Worm (Caenorhabditis elegans) whole organism, L4 larva: Measurements from ENCODE around the gene T05A8.1.
A peak's percentile ranks its signal among the peaks of the same experiment; 100 is the strongest.
"Not testable (repeated sequence)": the region's sequence is repeated elsewhere in the genome, so short reads cannot be mapped to it uniquely, and the experiment has no call there.

ENCODE experiments used
- F49E8.2 ChIP-seq: sonication (generic microtip); optimal IDR thresholded peaks from 2 replicates; lab custom pipeline; 2016; ENCODE audit warnings: missing compliant biosample characterization, mild to moderate bottlenecking, missing genetic modification characterization, borderline replicate concordance
- T20F7.1 ChIP-seq: fragments of 200-800 bp; sonication (Bioruptor generic); optimal IDR thresholded peaks from 2 replicates; lab custom pipeline; 2018; ENCODE audit warnings: mild to moderate bottlenecking, missing genetic modification characterization, missing compliant biosample characterization
- Y5F2A.4 ChIP-seq: fragments of 200-800 bp; sonication (Bioruptor generic); optimal IDR thresholded peaks from 2 replicates; lab custom pipeline; 2018; ENCODE audit warnings: mild to moderate bottlenecking, missing genetic modification characterization, missing compliant biosample characterization
- ZK546.5 ChIP-seq, 2 experiments: sonication (generic microtip); optimal IDR thresholded peaks; 2 replicates each; lab custom pipeline; 2017; ENCODE audit warnings: missing biosample characterization in 2 of 2, missing genetic modification characterization in 2 of 2
- aha-1 ChIP-seq: fragments of 150-350 bp; peaks from one replicate; lab custom pipeline; 2014; ENCODE audit warnings: missing biosample characterization, missing genetic modification characterization
- ceh-44 ChIP-seq: fragments of 200-800 bp; sonication (Bioruptor generic); IDR thresholded peaks from 2 replicates; pipeline ENCODE4 v1.3.6; 2022; ENCODE audit warnings: missing genetic modification reagents, missing genetic modification characterization, missing compliant biosample characterization
- ceh-62 ChIP-seq: sonication (generic microtip); optimal IDR thresholded peaks from 2 replicates; lab custom pipeline; 2017; ENCODE audit warnings: missing biosample characterization, missing genetic modification characterization
- ces-1 ChIP-seq: fragments of 150-350 bp; sonication (generic microtip); optimal IDR thresholded peaks from 4 replicates; lab custom pipeline; 2014; ENCODE audit warnings: missing biosample characterization, missing genetic modification reagents, missing genetic modification characterization
- dmd-6 ChIP-seq: fragments of 200-800 bp; sonication (Bioruptor generic); IDR thresholded peaks from 2 replicates; pipeline ENCODE4 v1.3.6; 2022; ENCODE audit warnings: missing genetic modification reagents, missing genetic modification characterization, missing compliant biosample characterization
- dve-1 ChIP-seq: sonication (generic microtip); optimal IDR thresholded peaks from 2 replicates; lab custom pipeline; 2017; ENCODE audit warnings: antibody characterized with exemption, mild to moderate bottlenecking, missing genetic modification characterization, missing compliant biosample characterization; ENCODE audit not compliant: insufficient read depth
- egl-43 ChIP-seq: fragments of 200-800 bp; sonication (Bioruptor generic); IDR thresholded peaks from 2 replicates; pipeline ENCODE4 v1.3.6; 2022; ENCODE audit warnings: missing genetic modification reagents, missing genetic modification characterization, missing compliant biosample characterization
- gei-8 ChIP-seq: fragments of 200-800 bp; sonication (Bioruptor generic); optimal IDR thresholded peaks from 2 replicates; lab custom pipeline; 2018; ENCODE audit warnings: mild to moderate bottlenecking, missing genetic modification characterization, missing compliant biosample characterization
- hlh-11 ChIP-seq: fragments of 200-800 bp; sonication (Bioruptor generic); optimal IDR thresholded peaks from 2 replicates; lab custom pipeline; 2018; ENCODE audit warnings: mild to moderate bottlenecking, missing genetic modification characterization, missing compliant biosample characterization
- hlh-30 ChIP-seq: sonication (generic microtip); optimal IDR thresholded peaks from 2 replicates; lab custom pipeline; 2017; ENCODE audit warnings: antibody characterized with exemption, mild to moderate bottlenecking, missing genetic modification characterization, missing compliant biosample characterization; ENCODE audit not compliant: insufficient read depth
- lim-7 ChIP-seq: fragments of 200-800 bp; sonication (Bioruptor generic); IDR thresholded peaks from 2 replicates; pipeline ENCODE4 v1.3.6; 2022; ENCODE audit warnings: missing genetic modification characterization, missing compliant biosample characterization
- lin-1 ChIP-seq: fragments of 200-800 bp; sonication (Bioruptor generic); IDR thresholded peaks from 2 replicates; pipeline ENCODE4 v1.3.6; 2022; ENCODE audit warnings: missing genetic modification reagents, missing genetic modification characterization, missing compliant biosample characterization
- lin-38 ChIP-seq: fragments of 200-800 bp; sonication (Bioruptor generic); IDR thresholded peaks from 2 replicates; pipeline ENCODE4 v1.3.6; 2022; ENCODE audit warnings: missing genetic modification reagents, missing genetic modification characterization, missing compliant biosample characterization
- mdt-29 ChIP-seq: fragments of 200-800 bp; sonication (Bioruptor generic); IDR thresholded peaks from 2 replicates; pipeline ENCODE4 v1.3.6; 2022; ENCODE audit warnings: missing genetic modification reagents, missing genetic modification characterization, missing compliant biosample characterization
- mep-1 ChIP-seq: fragments of 150-350 bp; sonication (generic microtip); optimal IDR thresholded peaks from 3 replicates; lab custom pipeline; 2014; ENCODE audit warnings: missing biosample characterization, missing genetic modification characterization
- nhr-10 ChIP-seq: fragments of 150-350 bp; optimal IDR thresholded peaks from 2 replicates; lab custom pipeline; 2014; ENCODE audit warnings: missing biosample characterization, missing genetic modification characterization
- nhr-102 ChIP-seq: sonication (generic microtip); optimal IDR thresholded peaks from 2 replicates; lab custom pipeline; 2016; ENCODE audit warnings: mild to moderate bottlenecking, missing genetic modification characterization, moderate library complexity, missing compliant biosample characterization
- nhr-111 ChIP-seq: fragments of 200-800 bp; sonication (Bioruptor generic); optimal IDR thresholded peaks from 2 replicates; lab custom pipeline; 2018; ENCODE audit warnings: mild to moderate bottlenecking, missing genetic modification characterization, missing compliant biosample characterization
- nhr-28 ChIP-seq: fragments of 150-350 bp; optimal IDR thresholded peaks from 2 replicates; lab custom pipeline; 2014; ENCODE audit warnings: missing biosample characterization, missing genetic modification characterization
- nhr-48 ChIP-seq: sonication (generic microtip); optimal IDR thresholded peaks from 2 replicates; lab custom pipeline; 2016; ENCODE audit warnings: mild to moderate bottlenecking, missing genetic modification characterization, missing compliant biosample characterization
- nhr-77 ChIP-seq: fragments of 150-350 bp; optimal IDR thresholded peaks from 2 replicates; lab custom pipeline; 2014; ENCODE audit warnings: missing biosample characterization, missing genetic modification characterization
- php-3 ChIP-seq: fragments of 200-800 bp; sonication (Bioruptor generic); IDR thresholded peaks from 2 replicates; pipeline ENCODE4 v1.3.6; 2022; ENCODE audit warnings: missing genetic modification reagents, missing genetic modification characterization, missing compliant biosample characterization
- pqm-1 ChIP-seq: sonication (generic microtip); optimal IDR thresholded peaks from 2 replicates; lab custom pipeline; 2017; ENCODE audit warnings: missing biosample characterization, missing genetic modification characterization
- snpc-1.2 ChIP-seq: fragments of 200-800 bp; sonication (Bioruptor generic); IDR thresholded peaks from 2 replicates; pipeline ENCODE4 v1.3.6; 2022; ENCODE audit warnings: missing genetic modification reagents, missing genetic modification characterization, missing compliant biosample characterization
- snpc-4 ChIP-seq: fragments of 150-350 bp; optimal IDR thresholded peaks from 2 replicates; lab custom pipeline; 2014; ENCODE audit warnings: missing biosample characterization, missing genetic modification characterization
- unc-130 ChIP-seq: sonication (generic microtip); optimal IDR thresholded peaks from 2 replicates; lab custom pipeline; 2016; ENCODE audit warnings: missing genetic modification reagents, missing genetic modification characterization, missing compliant biosample characterization
- zip-2 ChIP-seq: fragments of 150-350 bp; optimal IDR thresholded peaks from 2 replicates; lab custom pipeline; 2014; ENCODE audit warnings: missing biosample characterization, missing genetic modification characterization
- ztf-11 ChIP-seq: fragments of 150-350 bp; optimal IDR thresholded peaks from 2 replicates; lab custom pipeline; 2014; ENCODE audit warnings: missing biosample characterization, missing genetic modification characterization

The T05A8.1 gene

ce11 chrII:2684208-2684607 lies 25.6 kb downstream of the T05A8.1 start, which contains the start of gene ceh-87:
Gene ceh-87 (minus strand): TSS chrII:2684308.
- TF ChIP-seq snpc-4 (tag; lab: Kevin White, UChicago) (no peak), gei-8 (GFP tag; lab: Kevin White, UChicago) (no peak), snpc-1.2 (no peak), ceh-44 (GFP tag; lab: Robert Waterston, UW) (no peak), hlh-30 (tag; lab: Kevin White, UChicago) (no peak), ztf-11 (tag; lab: Kevin White, UChicago) (no peak), unc-130 (no peak), dve-1 (tag; lab: Kevin White, UChicago) (no peak), aha-1 (no peak)

ce11 chrII:2681118-2681517 lies 28.7 kb downstream of the T05A8.1 start, which contains the start of gene F34D6.1:
Gene F34D6.1 (minus strand): TSS chrII:2681218.
- TF ChIP-seq aha-1 (peak; percentile 36), ZK546.5 (tag; optimal IDR thresholded peaks at IDR 0.05; lab: Kevin White, UChicago) (no peak)

ce11 chrII:2677534-2678168 lies 32.2 kb downstream of the T05A8.1 start, which contains the start of gene F22E5.17:
Gene F22E5.17 (plus strand): TSS chrII:2678041.
- TF ChIP-seq F49E8.2 (tag; lab: Kevin White, UChicago), result no peak
- no peak for TF ChIP-seq ceh-62 (tag; lab: Kevin White, UChicago)
- peak; percentile 63 for TF ChIP-seq hlh-11 (tag; lab: Kevin White, UChicago)
- peak; percentile 92 for TF ChIP-seq dmd-6 (GFP tag; lab: Robert Waterston, UW)
- no peak for TF ChIP-seq zip-2 (tag; lab: Kevin White, UChicago)
- TF ChIP-seq pqm-1 (tag; lab: Kevin White, UChicago), result peak; percentile 94
- 0 out of 2 replicates have a peak, but pooled peaks have one; percentile 41 for TF ChIP-seq egl-43 (GFP tag; lab: Robert Waterston, UW)
- TF ChIP-seq nhr-77 (tag; lab: Kevin White, UChicago), result peak; percentile 7
- TF ChIP-seq nhr-102 (tag; lab: Kevin White, UChicago), result peak; percentile 22
- peak; percentile 48; the same call in 1 of the 2 replicates for TF ChIP-seq php-3 (GFP tag; lab: Robert Waterston, UW)
- peak; percentile 88 for TF ChIP-seq nhr-28
- 0 out of 2 replicates have a peak, but pooled peaks have one; percentile 12 for TF ChIP-seq lin-1 (GFP tag; lab: Robert Waterston, UW)
- TF ChIP-seq nhr-111, result no peak
- TF ChIP-seq Y5F2A.4, result no peak
- TF ChIP-seq mdt-29 (GFP tag; lab: Robert Waterston, UW), result no peak
- peak; percentile 33 for TF ChIP-seq nhr-48
- no peak for TF ChIP-seq nhr-10 (tag; lab: Kevin White, UChicago)
- TF ChIP-seq, all 104 proteins: peak for 10

ce11 chrII:2673534-2673933 lies 36.3 kb downstream of the T05A8.1 start, which contains the start of the genes F22E5.20 and F22E5.1:
Gene F22E5.20 (minus strand): TSS chrII:2673634.
Gene F22E5.1 (plus strand): TSS chrII:2673775.
- TF ChIP-seq T20F7.1 (GFP tag; lab: Kevin White, UChicago); gei-8 (GFP tag; lab: Kevin White, UChicago); mep-1 (tag; lab: Kevin White, UChicago): not testable (repeated sequence)

- TF ChIP-seq ces-1 (GFP tag; lab: Kevin White, UChicago); lim-7 (GFP tag; lab: Robert Waterston, UW); lin-38 (GFP tag; lab: Robert Waterston, UW): not testable (repeated sequence)
Observed at ce11 chrII:2672320-2672719, 37.5 kb downstream of the T05A8.1 start, which contains the start of gene sri-57. Gene sri-57 (minus strand): TSS chrII:2672420.
